Fruit fly (Drosophila melanogaster) whole organism, prepupa: Measurements from ENCODE around the gene CG12535.

ENCODE experiments used
- CG31627 ChIP-seq: fragments of 200-800 bp; sonication (Bioruptor generic); optimal IDR thresholded peaks from 3 replicates; lab custom pipeline; 2016; ENCODE audit warnings: missing biosample characterization, missing genetic modification characterization
- CG6792 ChIP-seq: fragments of 200-800 bp; sonication (Bioruptor generic); optimal IDR thresholded peaks from 3 replicates; lab custom pipeline; 2016; ENCODE audit warnings: missing biosample characterization, missing genetic modification characterization
- CG7368 ChIP-seq: fragments of 200-800 bp; sonication (Bioruptor generic); optimal IDR thresholded peaks from 3 replicates; lab custom pipeline; 2016; ENCODE audit warnings: missing biosample characterization, missing genetic modification characterization
- CG8632 ChIP-seq: fragments of 200-800 bp; sonication (Bioruptor generic); optimal IDR thresholded peaks from 3 replicates; lab custom pipeline; 2016; ENCODE audit warnings: missing biosample characterization, missing genetic modification characterization
- Eip78C ChIP-seq: fragments of 200-800 bp; sonication (Bioruptor generic); peaks from one replicate; lab custom pipeline; 2016; ENCODE audit warnings: missing biosample characterization, missing genetic modification characterization
- Eip93F ChIP-seq: fragments of 200-800 bp; sonication (Bioruptor generic); optimal IDR thresholded peaks from 2 replicates; lab custom pipeline; 2016; ENCODE audit warnings: missing biosample characterization, mild to moderate bottlenecking, missing genetic modification characterization
- Gug ChIP-seq: fragments of 200-800 bp; sonication (Bioruptor generic); IDR thresholded peaks from 2 replicates; pipeline ENCODE4 v1.3.6; 2022; ENCODE audit warnings: missing biosample characterization, missing genetic modification characterization
- OdsH ChIP-seq: fragments of 200-800 bp; sonication (Bioruptor generic); optimal IDR thresholded peaks from 3 replicates; lab custom pipeline; 2016; ENCODE audit warnings: missing biosample characterization, missing genetic modification characterization
- Sox102F ChIP-seq: fragments of 200-800 bp; sonication (Bioruptor generic); optimal IDR thresholded peaks from 2 replicates; lab custom pipeline; 2016; ENCODE audit warnings: missing biosample characterization, mild to moderate bottlenecking, missing genetic modification characterization
- acj6 ChIP-seq: fragments of 200-800 bp; sonication (Bioruptor generic); optimal IDR thresholded peaks from 3 replicates; lab custom pipeline; 2016; ENCODE audit warnings: missing biosample characterization, missing genetic modification characterization
- fd59A ChIP-seq: fragments of 200-800 bp; sonication (Bioruptor generic); optimal IDR thresholded peaks from 2 replicates; lab custom pipeline; 2017; ENCODE audit warnings: missing biosample characterization, mild to moderate bottlenecking, missing genetic modification characterization, missing genetic modification reagents
- fkh ChIP-seq: fragments of 200-800 bp; sonication (Bioruptor generic); optimal IDR thresholded peaks from 3 replicates; lab custom pipeline; 2017; ENCODE audit warnings: missing biosample characterization, mild to moderate bottlenecking, missing genetic modification characterization, moderate library complexity
- topi ChIP-seq: fragments of 200-800 bp; sonication (Bioruptor generic); optimal IDR thresholded peaks from 3 replicates; lab custom pipeline; 2016; ENCODE audit warnings: missing biosample characterization, missing genetic modification characterization

DNA sequence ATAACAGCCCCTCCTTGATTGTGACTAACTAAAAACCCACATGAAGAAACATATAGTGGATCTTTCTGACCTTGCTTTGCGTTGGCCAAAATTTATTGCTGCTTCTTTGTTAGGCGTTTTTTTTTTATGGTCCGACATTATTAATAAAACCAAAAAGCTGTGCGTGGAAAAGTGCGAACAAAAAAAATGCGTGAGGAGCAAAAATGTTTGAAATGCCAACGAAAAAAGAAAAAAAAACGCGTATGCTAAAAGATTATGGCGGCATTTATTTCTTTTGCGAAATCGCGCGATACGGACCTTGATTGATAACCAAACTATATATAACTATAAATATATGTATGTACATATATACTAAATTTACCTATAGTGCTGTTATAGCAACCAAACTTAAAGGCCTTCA is 83.2 kb downstream of the CG12535 start:
- TF ChIP-seq Gug (GFP tag; lab: Robert Waterston, UW) (no peak), Eip78C (no peak), topi (no peak), OdsH (GFP tag; lab: Kevin White, UChicago) (no peak), acj6 (no peak), CG7368 (GFP tag; lab: Kevin White, UChicago) (no peak), fd59A (no peak), Eip93F (GFP tag; lab: Kevin White, UChicago) (no peak), CG6792 (GFP tag; lab: Kevin White, UChicago) (no peak), Sox102F (GFP tag; lab: Kevin White, UChicago) (no peak), CG8632 (GFP tag; lab: Kevin White, UChicago) (no peak), CG31627 (GFP tag; lab: Kevin White, UChicago) (no peak), fkh (GFP tag; lab: Kevin White, UChicago) (no peak)
